Worm (Caenorhabditis elegans) whole organism, young adult: Measurements from ENCODE around the gene W01D2.1.

ENCODE experiments used
- B0035.1 ChIP-seq: sonication (generic microtip); optimal IDR thresholded peaks from 2 replicates; lab custom pipeline; 2016; ENCODE audit warnings: missing genetic modification characterization, mild to moderate bottlenecking, missing compliant biosample characterization, missing genotype, missing genetic modification reagents
- F22D6.2 ChIP-seq: sonication (generic microtip); optimal IDR thresholded peaks from 2 replicates; lab custom pipeline; 2016; ENCODE audit warnings: mild to moderate bottlenecking, missing genetic modification characterization, missing compliant biosample characterization
- F37B4.10 ChIP-seq: fragments of 200-800 bp; sonication (Bioruptor generic); IDR thresholded peaks from 2 replicates; pipeline ENCODE4 v1.3.6; 2022; ENCODE audit warnings: missing genetic modification characterization, missing compliant biosample characterization
- F39B2.1 ChIP-seq: fragments of 200-800 bp; sonication (Bioruptor generic); IDR thresholded peaks from 2 replicates; pipeline ENCODE4 v1.3.6; 2022; ENCODE audit warnings: missing genetic modification reagents, missing genetic modification characterization, missing compliant biosample characterization
- F57A8.1 ChIP-seq: fragments of 200-800 bp; sonication (Bioruptor generic); optimal IDR thresholded peaks from 2 replicates; lab custom pipeline; 2018; ENCODE audit warnings: mild to moderate bottlenecking, missing genetic modification characterization, moderate library complexity, missing compliant biosample characterization
- K11D2.4 ChIP-seq: fragments of 200-800 bp; sonication (Bioruptor generic); IDR thresholded peaks from 2 replicates; pipeline ENCODE4 v1.3.6; 2022; ENCODE audit warnings: missing genetic modification reagents, missing genetic modification characterization, missing compliant biosample characterization
- Y53G8AR.9 ChIP-seq: fragments of 200-800 bp; sonication (Bioruptor generic); conservative IDR thresholded peaks from 2 replicates; pipeline ENCODE4 v1.3.6; 2022; ENCODE audit warnings: missing genetic modification reagents, missing genetic modification characterization, missing compliant biosample characterization
- Y56A3A.18 ChIP-seq: fragments of 200-800 bp; sonication (Bioruptor generic); IDR thresholded peaks from 2 replicates; pipeline ENCODE4 v1.3.6; 2022; ENCODE audit warnings: missing genetic modification reagents, missing genetic modification characterization, missing compliant biosample characterization
- Y67H2A.10 ChIP-seq: fragments of 200-800 bp; sonication (Bioruptor generic); conservative IDR thresholded peaks from 2 replicates; pipeline ENCODE4 v1.3.6; 2022; ENCODE audit warnings: missing genetic modification reagents, missing genetic modification characterization, missing compliant biosample characterization
- Y79H2A.3 ChIP-seq: fragments of 200-800 bp; sonication (Bioruptor generic); conservative IDR thresholded peaks from 2 replicates; pipeline ENCODE4 v1.3.6; 2022; ENCODE audit warnings: missing genetic modification reagents, missing genetic modification characterization, missing compliant biosample characterization
- ZK185.1 ChIP-seq: sonication (generic microtip); optimal IDR thresholded peaks from 2 replicates; lab custom pipeline; 2016; ENCODE audit warnings: mild to moderate bottlenecking, missing genetic modification characterization, missing compliant biosample characterization; ENCODE audit not compliant: poor library complexity, severe bottlenecking
- ama-1 ChIP-seq, 3 experiments: fragments of 150-350 bp in 1 of 3; sonication (generic microtip) in 2 of 3; optimal IDR thresholded peaks; 2 replicates each; lab custom pipeline; 2014 to 2018; ENCODE audit warnings: missing biosample characterization in 2 of 3, missing genetic modification characterization in 2 of 3, missing genetic modification reagents in 2 of 3
- athp-1 ChIP-seq: sonication (generic microtip); optimal IDR thresholded peaks from 2 replicates; lab custom pipeline; 2017; ENCODE audit warnings: mild to moderate bottlenecking, missing genetic modification characterization, missing compliant biosample characterization
- bed-2 ChIP-seq: fragments of 200-800 bp; sonication (Bioruptor generic); IDR thresholded peaks from 2 replicates; pipeline ENCODE4 v1.3.6; 2022; ENCODE audit warnings: missing genetic modification reagents, missing genetic modification characterization, missing compliant biosample characterization
- ccch-3 ChIP-seq: fragments of 200-800 bp; sonication (Bioruptor generic); optimal IDR thresholded peaks from 2 replicates; lab custom pipeline; 2018; ENCODE audit warnings: mild to moderate bottlenecking, missing genetic modification characterization, missing compliant biosample characterization
- ceh-100 ChIP-seq: fragments of 200-800 bp; sonication (Bioruptor generic); IDR thresholded peaks from 2 replicates; pipeline ENCODE4 v1.3.6; 2022; ENCODE audit warnings: missing genetic modification reagents, missing genetic modification characterization, missing compliant biosample characterization
- ceh-27 ChIP-seq: fragments of 200-800 bp; sonication (Bioruptor generic); optimal IDR thresholded peaks from 2 replicates; lab custom pipeline; 2018; ENCODE audit warnings: mild to moderate bottlenecking, missing genetic modification characterization, moderate library complexity, missing compliant biosample characterization
- ceh-79 ChIP-seq: sonication (generic microtip); optimal IDR thresholded peaks from 2 replicates; lab custom pipeline; 2017; ENCODE audit warnings: mild to moderate bottlenecking, missing genetic modification characterization, missing compliant biosample characterization
- ceh-91 ChIP-seq: fragments of 200-800 bp; sonication (Bioruptor generic); IDR thresholded peaks from 2 replicates; pipeline ENCODE4 v1.3.6; 2022; ENCODE audit warnings: missing genetic modification reagents, missing genetic modification characterization, missing compliant biosample characterization
- die-1 ChIP-seq: sonication (generic microtip); optimal IDR thresholded peaks from 2 replicates; lab custom pipeline; 2016; ENCODE audit warnings: missing genotype, mild to moderate bottlenecking, missing genetic modification characterization, missing compliant biosample characterization
- efl-1 ChIP-seq: fragments of 150-350 bp; optimal IDR thresholded peaks from 2 replicates; lab custom pipeline; 2014; ENCODE audit warnings: missing biosample characterization, missing genetic modification reagents, missing genetic modification characterization
- egl-44 ChIP-seq: fragments of 200-800 bp; sonication (Bioruptor generic); IDR thresholded peaks from 2 replicates; pipeline ENCODE4 v1.3.6; 2022; ENCODE audit warnings: missing genetic modification reagents, missing genetic modification characterization, missing compliant biosample characterization
- egrh-3 ChIP-seq: fragments of 200-800 bp; sonication (Bioruptor generic); IDR thresholded peaks from 2 replicates; pipeline ENCODE4 v1.3.6; 2022; ENCODE audit warnings: missing genetic modification reagents, missing genetic modification characterization, missing compliant biosample characterization
- ekl-4 ChIP-seq: fragments of 200-800 bp; sonication (Bioruptor generic); IDR thresholded peaks from 2 replicates; pipeline ENCODE4 v1.3.6; 2022; ENCODE audit warnings: missing genetic modification reagents, missing genetic modification characterization, missing compliant biosample characterization
- hlh-12 ChIP-seq: sonication (generic microtip); optimal IDR thresholded peaks from 2 replicates; lab custom pipeline; 2016; ENCODE audit warnings: missing genetic modification characterization, missing compliant biosample characterization
- hmg-20 ChIP-seq: fragments of 200-800 bp; sonication (Bioruptor generic); IDR thresholded peaks from 2 replicates; pipeline ENCODE4 v1.3.6; 2022; ENCODE audit warnings: missing genetic modification reagents, missing genetic modification characterization, missing compliant biosample characterization
- hsf-1 ChIP-seq: fragments of 200-800 bp; sonication (Bioruptor generic); IDR thresholded peaks from 2 replicates; pipeline ENCODE4 v1.3.6; 2022; ENCODE audit warnings: missing genetic modification reagents, missing genetic modification characterization, missing compliant biosample characterization
- lin-54 ChIP-seq: fragments of 200-800 bp; sonication (Bioruptor generic); optimal IDR thresholded peaks from 2 replicates; lab custom pipeline; 2018; ENCODE audit warnings: mild to moderate bottlenecking, missing genetic modification characterization, missing compliant biosample characterization
- lsl-1 ChIP-seq: fragments of 200-800 bp; sonication (Bioruptor generic); optimal IDR thresholded peaks from 2 replicates; lab custom pipeline; 2018; ENCODE audit warnings: mild to moderate bottlenecking, missing genetic modification characterization, moderate library complexity, missing compliant biosample characterization
- madf-10 ChIP-seq: sonication (generic microtip); optimal IDR thresholded peaks from 2 replicates; lab custom pipeline; 2016; ENCODE audit warnings: mild to moderate bottlenecking, missing genetic modification characterization, missing compliant biosample characterization
- madf-3 ChIP-seq: fragments of 200-800 bp; sonication (Bioruptor generic); IDR thresholded peaks from 2 replicates; pipeline ENCODE4 v1.3.6; 2022; ENCODE audit warnings: missing genetic modification reagents, missing genetic modification characterization, missing compliant biosample characterization
- mel-28 ChIP-seq: sonication (generic microtip); optimal IDR thresholded peaks from 2 replicates; lab custom pipeline; 2016; ENCODE audit warnings: borderline replicate concordance, mild to moderate bottlenecking, missing genetic modification characterization, missing compliant biosample characterization
- mxl-1 ChIP-seq: sonication (generic microtip); optimal IDR thresholded peaks from 2 replicates; lab custom pipeline; 2016; ENCODE audit warnings: missing genetic modification characterization, missing compliant biosample characterization
- nhr-120 ChIP-seq: fragments of 200-800 bp; sonication (Bioruptor generic); IDR thresholded peaks from 2 replicates; pipeline ENCODE4 v1.3.6; 2022; ENCODE audit warnings: missing genetic modification characterization, missing compliant biosample characterization
- nhr-179 ChIP-seq: sonication (generic microtip); optimal IDR thresholded peaks from 2 replicates; lab custom pipeline; 2016; ENCODE audit warnings: mild to moderate bottlenecking, missing genetic modification characterization, missing compliant biosample characterization
- nhr-80 ChIP-seq: sonication (generic microtip); optimal IDR thresholded peaks from 2 replicates; lab custom pipeline; 2016; ENCODE audit warnings: missing genetic modification characterization, missing compliant biosample characterization
- pbrm-1 ChIP-seq: fragments of 200-800 bp; sonication (Bioruptor generic); IDR thresholded peaks from 2 replicates; pipeline ENCODE4 v1.3.6; 2022; ENCODE audit warnings: missing genetic modification reagents, missing genetic modification characterization, missing compliant biosample characterization
- rec-8 ChIP-seq, 2 experiments: sonication (generic microtip); optimal IDR thresholded peaks; 2 replicates each; lab custom pipeline; 2016; ENCODE audit warnings: mild to moderate bottlenecking in 2 of 2, missing genetic modification characterization in 2 of 2, missing genetic modification reagents in 2 of 2, missing genotype in 2 of 2, missing biosample characterization in 1 of 2, missing compliant biosample characterization in 1 of 2, moderate library complexity in 1 of 2
- repo-1 ChIP-seq: sonication (generic microtip); optimal IDR thresholded peaks from 2 replicates; lab custom pipeline; 2017; ENCODE audit warnings: mild to moderate bottlenecking, missing genetic modification characterization, missing compliant biosample characterization
- rpc-1 ChIP-seq, 2 experiments: fragments of 150-350 bp in 1 of 2; sonication (generic microtip) in 1 of 2; optimal IDR thresholded peaks; 2 replicates each; lab custom pipeline; 2014 to 2018; ENCODE audit warnings: missing biosample characterization in 1 of 2, missing genetic modification characterization in 1 of 2, missing genetic modification reagents in 1 of 2, missing genotype in 1 of 2
- snpc-4 ChIP-seq, 5 experiments: fragments of 150-350 bp in 1 of 5; sonication (generic microtip) in 4 of 5; optimal IDR thresholded peaks; 2 replicates each; lab custom pipeline; 2014 to 2018; ENCODE audit warnings: missing genetic modification characterization in 5 of 5, missing biosample characterization in 3 of 5, antibody characterized with exemption in 2 of 5, mild to moderate bottlenecking in 2 of 5, missing compliant biosample characterization in 2 of 5, missing genotype in 2 of 5, moderate library complexity in 2 of 5, missing genetic modification reagents in 1 of 5
- somi-1 ChIP-seq: fragments of 200-800 bp; sonication (Bioruptor generic); optimal IDR thresholded peaks from 2 replicates; lab custom pipeline; 2018; ENCODE audit warnings: mild to moderate bottlenecking, missing genetic modification characterization, missing compliant biosample characterization
- sptf-2 ChIP-seq: fragments of 200-800 bp; sonication (Bioruptor generic); optimal IDR thresholded peaks from 2 replicates; lab custom pipeline; 2018; ENCODE audit warnings: mild to moderate bottlenecking, missing genetic modification characterization, missing compliant biosample characterization
- tbx-9 ChIP-seq: sonication (generic microtip); optimal IDR thresholded peaks from 2 replicates; lab custom pipeline; 2016; ENCODE audit warnings: borderline replicate concordance, missing genetic modification characterization, inconsistent platforms, missing compliant biosample characterization
- tlf-1 ChIP-seq: fragments of 200-800 bp; sonication (Bioruptor generic); optimal IDR thresholded peaks from 2 replicates; lab custom pipeline; 2018; ENCODE audit warnings: mild to moderate bottlenecking, missing genetic modification characterization, missing compliant biosample characterization
- zfh-2 ChIP-seq: fragments of 200-800 bp; sonication (Bioruptor generic); conservative IDR thresholded peaks from 2 replicates; pipeline ENCODE4 v1.3.6; 2022; ENCODE audit warnings: missing genetic modification reagents, missing genetic modification characterization, missing compliant biosample characterization
- zim-3 ChIP-seq: sonication (generic microtip); optimal IDR thresholded peaks from 2 replicates; lab custom pipeline; 2017; ENCODE audit warnings: mild to moderate bottlenecking, missing genetic modification characterization, moderate library complexity, missing compliant biosample characterization

W01D2.1 gene

DNA sequence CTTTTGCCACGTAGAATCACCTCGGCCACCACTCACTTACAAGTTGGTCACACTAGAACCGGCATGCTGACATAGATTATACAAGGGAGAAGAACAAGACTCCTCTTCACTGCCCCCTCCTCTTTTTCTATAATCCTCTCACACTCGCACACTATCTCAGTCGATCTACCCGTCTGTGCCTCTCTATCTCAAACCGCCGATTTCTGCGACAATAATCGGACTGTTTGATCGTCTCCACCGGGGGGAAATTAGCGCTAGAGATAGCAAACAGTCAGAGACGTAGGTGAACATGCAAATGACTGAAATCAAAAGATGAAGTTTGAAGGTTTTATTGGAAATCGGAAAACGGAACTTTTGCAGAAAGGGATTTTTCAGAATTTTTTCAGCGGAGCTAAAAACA lies 7.1 kb downstream of the W01D2.1 start (continued):
- TF ChIP-seq lin-54 (no peak), sptf-2 (GFP tag; lab: Kevin White, UChicago) (no peak), Y53G8AR.9 (GFP tag; lab: Robert Waterston, UW) (no peak), mxl-1 (tag; lab: Kevin White, UChicago) (no peak), mel-28 (tag; lab: Kevin White, UChicago) (no peak), efl-1 (no peak), nhr-120 (no peak), athp-1 (tag; lab: Kevin White, UChicago) (no peak), tlf-1 (GFP tag; lab: Kevin White, UChicago) (no peak), Y56A3A.18 (0 out of 2 replicates have a peak, but pooled peaks have one; percentile 33), ccch-3 (GFP tag; lab: Kevin White, UChicago) (no peak), zfh-2 (GFP tag; lab: Robert Waterston, UW) (0 out of 2 replicates have a peak, but pooled peaks have one; percentile 30), zim-3 (tag; lab: Kevin White, UChicago) (no peak), die-1 (tag; lab: Kevin White, UChicago) (no peak), ceh-100 (GFP tag; lab: Robert Waterston, UW) (no peak), hmg-20 (GFP tag; lab: Robert Waterston, UW) (no peak), Y79H2A.3 (no peak), Y67H2A.10 (GFP tag; lab: Robert Waterston, UW) (no peak), tbx-9 (tag; lab: Kevin White, UChicago) (no peak), ceh-27 (GFP tag; lab: Kevin White, UChicago) (peak; percentile 57), rpc-1 (optimal IDR thresholded peaks at IDR 0.05; lab: Kevin White, UChicago) (no peak), rpc-1 (tag; optimal IDR thresholded peaks at IDR 0.05; lab: Kevin White, UChicago) (no peak), F22D6.2 (no peak), madf-10 (tag; lab: Kevin White, UChicago) (no peak), snpc-4 (GFP tag; optimal IDR thresholded peaks at IDR 0.05; lab: Kevin White, UChicago) (no peak), snpc-4 (tag; optimal IDR thresholded peaks at IDR 0.05; lab: Kevin White, UChicago) (peak in 3 of 4 experiments; percentile 18 to 56 (median 20)), F39B2.1 (GFP tag; lab: Robert Waterston, UW) (no peak), pbrm-1 (GFP tag; lab: Robert Waterston, UW) (0 out of 2 replicates have a peak, but pooled peaks have one; percentile 39), K11D2.4 (no peak), hsf-1 (GFP tag; lab: Robert Waterston, UW) (no peak), repo-1 (tag; lab: Kevin White, UChicago) (peak; percentile 9), egrh-3 (no peak), F57A8.1 (no peak), ama-1 (optimal IDR thresholded peaks at IDR 0.05; lab: Kevin White, UChicago) (no peak), ama-1 (GFP tag; optimal IDR thresholded peaks at IDR 0.05; lab: Kevin White, UChicago) (no peak), B0035.1 (tag; lab: Kevin White, UChicago) (no peak), F37B4.10 (GFP tag; lab: Robert Waterston, UW) (no peak), hlh-12 (tag; lab: Kevin White, UChicago) (no peak), ceh-91 (no peak), egl-44 (GFP tag; lab: Robert Waterston, UW) (no peak), ekl-4 (GFP tag; lab: Robert Waterston, UW) (no peak), nhr-179 (tag; lab: Kevin White, UChicago) (no peak)

DNA sequence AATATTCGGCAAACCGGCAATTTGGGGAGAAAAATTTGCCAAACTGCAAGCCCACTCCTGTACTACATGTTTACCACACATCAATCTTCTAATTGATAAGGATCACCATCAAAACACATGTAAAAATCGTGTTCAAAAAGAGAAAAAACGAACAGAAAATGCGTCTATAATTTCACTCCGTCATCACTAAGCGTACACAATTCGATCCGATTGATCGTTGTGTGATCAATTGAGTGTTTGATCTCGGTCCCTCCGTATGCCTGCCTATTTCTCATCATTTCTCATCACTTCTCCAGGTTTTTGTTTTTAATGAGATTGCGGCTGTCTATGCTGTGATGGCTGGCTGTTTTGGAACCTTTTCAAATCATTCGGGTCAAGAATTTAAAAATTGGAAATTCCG lies 10.1 kb downstream of the W01D2.1 start:
- TF ChIP-seq bed-2 (GFP tag; lab: Robert Waterston, UW) (no peak), B0035.1 (tag; lab: Kevin White, UChicago) (no peak), somi-1 (GFP tag; lab: Kevin White, UChicago) (no peak), hmg-20 (GFP tag; lab: Robert Waterston, UW) (no peak), ceh-100 (GFP tag; lab: Robert Waterston, UW) (no peak), zim-3 (tag; lab: Kevin White, UChicago) (no peak), tlf-1 (GFP tag; lab: Kevin White, UChicago) (no peak), tbx-9 (tag; lab: Kevin White, UChicago) (no peak), lsl-1 (GFP tag; lab: Kevin White, UChicago) (no peak), ZK185.1 (no peak), F37B4.10 (GFP tag; lab: Robert Waterston, UW) (no peak), hlh-12 (tag; lab: Kevin White, UChicago) (no peak), rec-8 (tag; optimal IDR thresholded peaks at IDR 0.05; lab: Kevin White, UChicago) (no peak), nhr-80 (tag; lab: Kevin White, UChicago) (no peak), ceh-79 (tag; lab: Kevin White, UChicago) (no peak), madf-3 (GFP tag; lab: Robert Waterston, UW) (no peak)
